Worm (Caenorhabditis elegans) whole organism, L3 larva: ENCODE measurements around the gene srh-119.

Experiments used
- ZK546.5 ChIP-seq: sonication (generic microtip); optimal IDR thresholded peaks from 2 replicates; lab custom pipeline; 2017; ENCODE audit warnings: missing biosample characterization, missing genetic modification characterization
- aly-2 ChIP-seq: fragments of 150-350 bp; optimal IDR thresholded peaks from 2 replicates; lab custom pipeline; 2014; ENCODE audit warnings: missing biosample characterization, missing genetic modification characterization
- ama-1 ChIP-seq: fragments of 150-350 bp; optimal IDR thresholded peaks from 2 replicates; lab custom pipeline; 2018
- ceh-16 ChIP-seq: sonication (generic microtip); optimal IDR thresholded peaks from 2 replicates; lab custom pipeline; 2017; ENCODE audit warnings: missing biosample characterization, missing genetic modification characterization
- ceh-28 ChIP-seq: fragments of 150-350 bp; optimal IDR thresholded peaks from 2 replicates; lab custom pipeline; 2014; ENCODE audit warnings: missing biosample characterization, missing genetic modification reagents, missing genetic modification characterization
- ceh-82 ChIP-seq: fragments of 150-350 bp; optimal IDR thresholded peaks from 2 replicates; lab custom pipeline; 2014; ENCODE audit warnings: missing biosample characterization, missing genetic modification characterization
- ceh-9 ChIP-seq: sonication (generic microtip); optimal IDR thresholded peaks from 2 replicates; lab custom pipeline; 2018; ENCODE audit warnings: missing biosample characterization, missing genetic modification characterization
- daf-12 ChIP-seq: fragments of 150-350 bp; optimal IDR thresholded peaks from 2 replicates; lab custom pipeline; 2014; ENCODE audit warnings: missing biosample characterization, missing genetic modification reagents, missing genetic modification characterization
- egl-27 ChIP-seq: sonication (generic microtip); optimal IDR thresholded peaks from 4 replicates; lab custom pipeline; 2017; ENCODE audit warnings: missing biosample characterization, missing genetic modification reagents, missing genetic modification characterization
- egl-5 ChIP-seq: fragments of 150-350 bp; optimal IDR thresholded peaks from 2 replicates; lab custom pipeline; 2017; ENCODE audit warnings: missing biosample characterization, missing genetic modification reagents, missing genetic modification characterization, inconsistent platforms
- elt-1 ChIP-seq: fragments of 150-350 bp; optimal IDR thresholded peaks from 2 replicates; lab custom pipeline; 2014; ENCODE audit warnings: missing biosample characterization, missing genetic modification characterization
- elt-3 ChIP-seq, 3 experiments: fragments of 150-350 bp in 1 of 3; sonication (generic microtip) in 2 of 3; optimal IDR thresholded peaks; 2 replicates in 2 of 3; 4 replicates in 1 of 3; lab custom pipeline; 2014 to 2017; ENCODE audit warnings: missing biosample characterization in 3 of 3, missing genetic modification characterization in 3 of 3
- eor-1 ChIP-seq, 2 experiments: fragments of 150-350 bp; optimal IDR thresholded peaks; 2 replicates each; lab custom pipeline; 2014 to 2018; ENCODE audit warnings: missing biosample characterization in 2 of 2, missing genetic modification characterization in 2 of 2
- fkh-10 ChIP-seq: sonication (generic microtip); optimal IDR thresholded peaks from 2 replicates; lab custom pipeline; 2017; ENCODE audit warnings: missing biosample characterization, missing genetic modification reagents, missing genetic modification characterization
- fkh-2 ChIP-seq: fragments of 150-350 bp; optimal IDR thresholded peaks from 2 replicates; lab custom pipeline; 2014; ENCODE audit warnings: missing biosample characterization, missing genetic modification reagents, missing genetic modification characterization
- hmg-11 ChIP-seq: sonication (generic microtip); optimal IDR thresholded peaks from 2 replicates; lab custom pipeline; 2016; ENCODE audit warnings: missing genetic modification characterization, missing compliant biosample characterization
- jun-1 ChIP-seq: fragments of 150-350 bp; optimal IDR thresholded peaks from 2 replicates; lab custom pipeline; 2014; ENCODE audit warnings: missing biosample characterization, missing genetic modification reagents, missing genetic modification characterization
- lin-15B ChIP-seq: fragments of 150-350 bp; optimal IDR thresholded peaks from 2 replicates; lab custom pipeline; 2014; ENCODE audit warnings: missing biosample characterization, missing genetic modification characterization
- lin-39 ChIP-seq: fragments of 150-350 bp; optimal IDR thresholded peaks from 2 replicates; lab custom pipeline; 2018; ENCODE audit warnings: missing biosample characterization, missing genetic modification reagents, missing genetic modification characterization
- lsy-12 ChIP-seq: sonication (generic microtip); optimal IDR thresholded peaks from 2 replicates; lab custom pipeline; 2016; ENCODE audit warnings: mild to moderate bottlenecking, missing genetic modification characterization, missing compliant biosample characterization
- nhr-11 ChIP-seq: fragments of 150-350 bp; optimal IDR thresholded peaks from 2 replicates; lab custom pipeline; 2014; ENCODE audit warnings: missing biosample characterization, missing genetic modification characterization
- nhr-12 ChIP-seq: fragments of 150-350 bp; optimal IDR thresholded peaks from 2 replicates; lab custom pipeline; 2014; ENCODE audit warnings: missing biosample characterization, missing genetic modification characterization
- nhr-23 ChIP-seq: fragments of 150-350 bp; optimal IDR thresholded peaks from 2 replicates; lab custom pipeline; 2014; ENCODE audit warnings: missing biosample characterization, missing genetic modification reagents, missing genetic modification characterization
- nhr-237 ChIP-seq: fragments of 150-350 bp; optimal IDR thresholded peaks from 2 replicates; lab custom pipeline; 2014; ENCODE audit warnings: missing biosample characterization, missing genetic modification characterization
- nhr-25 ChIP-seq: sonication (generic microtip); optimal IDR thresholded peaks from 2 replicates; lab custom pipeline; 2017; ENCODE audit warnings: missing biosample characterization, missing genetic modification characterization
- nhr-28 ChIP-seq: fragments of 150-350 bp; optimal IDR thresholded peaks from 2 replicates; lab custom pipeline; 2014; ENCODE audit warnings: missing biosample characterization, missing genetic modification characterization
- nhr-43 ChIP-seq: sonication (generic microtip); optimal IDR thresholded peaks from 2 replicates; lab custom pipeline; 2016; ENCODE audit warnings: mild to moderate bottlenecking, missing genetic modification characterization, missing compliant biosample characterization; ENCODE audit not compliant: poor library complexity, severe bottlenecking
- nhr-76 ChIP-seq: fragments of 150-350 bp; sonication (generic microtip); optimal IDR thresholded peaks from 5 replicates; lab custom pipeline; 2014; ENCODE audit warnings: missing biosample characterization, missing genetic modification characterization
- pha-4 ChIP-seq: fragments of 150-350 bp; optimal IDR thresholded peaks from 2 replicates; lab custom pipeline; 2014; ENCODE audit warnings: missing biosample characterization, missing genetic modification reagents, missing genetic modification characterization
- pqm-1 ChIP-seq: fragments of 150-350 bp; optimal IDR thresholded peaks from 2 replicates; lab custom pipeline; 2017; ENCODE audit warnings: missing biosample characterization, missing genetic modification characterization, inconsistent platforms
- sea-2 ChIP-seq: fragments of 150-350 bp; sonication (generic microtip); optimal IDR thresholded peaks from 4 replicates; lab custom pipeline; 2014; ENCODE audit warnings: missing biosample characterization, missing genetic modification reagents, missing genetic modification characterization
- skn-1 ChIP-seq: fragments of 150-350 bp; optimal IDR thresholded peaks from 2 replicates; lab custom pipeline; 2014; ENCODE audit warnings: missing biosample characterization, missing genetic modification characterization
- snpc-4 ChIP-seq: fragments of 150-350 bp; optimal IDR thresholded peaks from 2 replicates; lab custom pipeline; 2014; ENCODE audit warnings: missing biosample characterization, missing genetic modification characterization
- tbx-2 ChIP-seq: sonication (generic microtip); optimal IDR thresholded peaks from 2 replicates; lab custom pipeline; 2016; ENCODE audit warnings: mild to moderate bottlenecking, missing genetic modification characterization, missing compliant biosample characterization
- unc-39 ChIP-seq: sonication (generic microtip); optimal IDR thresholded peaks from 4 replicates; lab custom pipeline; 2017; ENCODE audit warnings: missing biosample characterization, missing genetic modification characterization
- zag-1 ChIP-seq: fragments of 150-350 bp; optimal IDR thresholded peaks from 2 replicates; lab custom pipeline; 2014; ENCODE audit warnings: missing biosample characterization, missing genetic modification characterization
- ztf-4 ChIP-seq: fragments of 150-350 bp; optimal IDR thresholded peaks from 2 replicates; lab custom pipeline; 2014; ENCODE audit warnings: missing biosample characterization, missing genetic modification characterization

The srh-119 gene

ce11 chrV:16988614-16989013 lies 16.4 kb downstream of the srh-119 start, which contains the start of gene Y102A5C.27:
TSS of gene Y102A5C.27 (minus strand) at chrV:16988714.
- TF ChIP-seq eor-1 (tag; optimal IDR thresholded peaks at IDR 0.05; lab: Kevin White, UChicago) (no peak), lin-39 (tag; lab: Kevin White, UChicago) (no peak), tbx-2 (tag; lab: Kevin White, UChicago) (no peak), elt-1 (no peak), ZK546.5 (no peak), sea-2 (no peak), snpc-4 (no peak), aly-2 (tag; lab: Kevin White, UChicago) (no peak), nhr-28 (tag; lab: Kevin White, UChicago) (no peak)

ce11 chrV:16991734-16992133 lies 19.5 kb downstream of the srh-119 start, which contains the start of gene srz-95:
TSS of gene srz-95 (plus strand) at chrV:16992034.
- no peak for TF ChIP-seq nhr-11 (tag; lab: Kevin White, UChicago)
- no peak for TF ChIP-seq nhr-43 (tag; lab: Kevin White, UChicago)
- TF ChIP-seq ceh-16: no peak
- TF ChIP-seq skn-1 (tag; lab: Kevin White, UChicago): no peak
- TF ChIP-seq lsy-12 (tag; lab: Kevin White, UChicago): no peak
- TF ChIP-seq pha-4 (tag; lab: Kevin White, UChicago): no peak
- no peak for TF ChIP-seq egl-5 (tag; lab: Kevin White, UChicago)
- TF ChIP-seq lin-39 (tag; lab: Kevin White, UChicago): no peak

- TF ChIP-seq tbx-2 (tag; lab: Kevin White, UChicago) (no peak), elt-3 (tag; optimal IDR thresholded peaks at IDR 0.05; lab: Kevin White, UChicago) (no peak), eor-1 (tag; optimal IDR thresholded peaks at IDR 0.05; lab: Kevin White, UChicago) (no peak), nhr-43 (tag; lab: Kevin White, UChicago) (no peak), sea-2 (no peak), pha-4 (tag; lab: Kevin White, UChicago) (no peak), snpc-4 (no peak), ama-1 (lab: Kevin White, UChicago) (no peak), nhr-237 (no peak), elt-1 (no peak), jun-1 (tag; lab: Kevin White, UChicago) (no peak), fkh-2 (tag; lab: Kevin White, UChicago) (no peak), skn-1 (tag; lab: Kevin White, UChicago) (no peak)
Observed at ce11 chrV:16992383-16992782, 20.1 kb downstream of the srh-119 start.

- TF ChIP-seq fkh-2 (tag; lab: Kevin White, UChicago) (no peak), nhr-12 (tag; lab: Kevin White, UChicago) (no peak), nhr-237 (no peak), ceh-9 (tag; lab: Kevin White, UChicago) (no peak), sea-2 (no peak), pqm-1 (no peak), zag-1 (tag; lab: Kevin White, UChicago) (no peak), lin-39 (tag; lab: Kevin White, UChicago) (no peak), ceh-28 (tag; lab: Kevin White, UChicago) (no peak), elt-3 (tag; optimal IDR thresholded peaks at IDR 0.05; lab: Kevin White, UChicago) (no peak), unc-39 (tag; lab: Kevin White, UChicago) (no peak), lin-15B (no peak)
Observed at ce11 chrV:17000204-17000603, 28.0 kb downstream of the srh-119 start, which contains the start of gene str-217. TSS of gene str-217 (minus strand) at chrV:17000304.

ce11 chrV:17000635-17001034 lies 28.4 kb downstream of the srh-119 start:
- TF ChIP-seq unc-39 (tag; lab: Kevin White, UChicago): no peak
- TF ChIP-seq elt-1: no peak
- TF ChIP-seq eor-1 (tag; optimal IDR thresholded peaks at IDR 0.05; lab: Kevin White, UChicago): no peak
- no peak for TF ChIP-seq zag-1 (tag; lab: Kevin White, UChicago)
- no peak for TF ChIP-seq egl-5 (tag; lab: Kevin White, UChicago)
- no peak for TF ChIP-seq nhr-237
- TF ChIP-seq aly-2 (tag; lab: Kevin White, UChicago): no peak
- TF ChIP-seq snpc-4: no peak
- TF ChIP-seq pqm-1: no peak
- no peak for TF ChIP-seq daf-12 (tag; lab: Kevin White, UChicago)
- no peak for TF ChIP-seq lsy-12 (tag; lab: Kevin White, UChicago)
- TF ChIP-seq hmg-11 (tag; lab: Kevin White, UChicago): no peak
- TF ChIP-seq, all 47 proteins: peak for 0

ce11 chrV:17001167-17001566 lies 28.9 kb downstream of the srh-119 start, which contains the start of gene sri-9:
TSS of gene sri-9 (plus strand) at chrV:17001467.
- TF ChIP-seq jun-1 (tag; lab: Kevin White, UChicago) (no peak), ZK546.5 (no peak), pqm-1 (no peak), egl-27 (tag; lab: Kevin White, UChicago) (no peak), nhr-76 (tag; lab: Kevin White, UChicago) (no peak), ama-1 (lab: Kevin White, UChicago) (no peak), fkh-10 (GFP tag; lab: Kevin White, UChicago) (no peak), nhr-28 (tag; lab: Kevin White, UChicago) (no peak), egl-5 (tag; lab: Kevin White, UChicago) (no peak), eor-1 (tag; optimal IDR thresholded peaks at IDR 0.05; lab: Kevin White, UChicago) (no peak), ztf-4 (no peak), sea-2 (no peak), elt-1 (no peak), ceh-82 (no peak), nhr-11 (tag; lab: Kevin White, UChicago) (no peak), lin-15B (no peak), aly-2 (tag; lab: Kevin White, UChicago) (no peak), skn-1 (tag; lab: Kevin White, UChicago) (no peak), nhr-25 (no peak), nhr-23 (tag; lab: Kevin White, UChicago) (no peak)
